Fruit fly (Drosophila melanogaster): ENCODE data around the gene CG10405.

CG10405 gene

dm6 chr3R:16448378-16449134 lies 5.7 kb upstream of the CG10405 start (continued):
- peak; percentile 7 for TF ChIP-seq sug (tag; optimal IDR thresholded peaks at IDR 0.05)
- TF ChIP-seq ERR (GFP tag; optimal IDR thresholded peaks at IDR 0.05) = peak; percentile 46
- peak; percentile 52; the same call in 1 of the 2 replicates for TF ChIP-seq dan (GFP tag; IDR thresholded peaks at IDR 0.05)
- TF ChIP-seq CG11696 (GFP tag; IDR thresholded peaks at IDR 0.05) = peak; percentile 72
- TF ChIP-seq CG10431 (GFP tag; optimal IDR thresholded peaks at IDR 0.05) = no peak
- no peak; the same call in 1 of the 2 replicates for TF ChIP-seq seq (GFP tag; IDR thresholded peaks at IDR 0.05)
- peak; percentile 80 for TF ChIP-seq wor (GFP tag; IDR thresholded peaks at IDR 0.05)
- TF ChIP-seq ind (GFP tag; optimal IDR thresholded peaks at IDR 0.05) = peak; percentile 72
- no peak for TF ChIP-seq stwl (tag; optimal IDR thresholded peaks at IDR 0.05)
- no peak for TF ChIP-seq CG3065 (GFP tag; optimal IDR thresholded peaks at IDR 0.05)
- TF ChIP-seq CG7786 (GFP tag; optimal IDR thresholded peaks at IDR 0.05) = peak; percentile 77
- no peak for TF ChIP-seq CG17829 (tag; optimal IDR thresholded peaks at IDR 0.05)
- peak; percentile 68 for TF ChIP-seq Spps (tag; optimal IDR thresholded peaks at IDR 0.05)
- no peak for TF ChIP-seq sqz (GFP tag; optimal IDR thresholded peaks at IDR 0.05)
- peak; percentile 68 for TF ChIP-seq Mad (GFP tag; optimal IDR thresholded peaks at IDR 0.05)
- TF ChIP-seq Ptx1 (GFP tag; IDR thresholded peaks at IDR 0.05) = peak; percentile 81
- TF ChIP-seq CG1792 (GFP tag; optimal IDR thresholded peaks at IDR 0.05) = peak; percentile 13
- peak; percentile 67 for TF ChIP-seq CrebB (tag; optimal IDR thresholded peaks at IDR 0.05)
- TF ChIP-seq CG4707 (GFP tag; optimal IDR thresholded peaks at IDR 0.05) = peak; percentile 81
- peak; percentile 29 for TF ChIP-seq CG13424 (tag; optimal IDR thresholded peaks at IDR 0.05)
- TF ChIP-seq CG17361 (GFP tag; IDR thresholded peaks at IDR 0.05) = 0 out of 3 replicates have a peak, but pooled peaks have one; percentile 86
- no peak for TF ChIP-seq CG10462 (GFP tag; optimal IDR thresholded peaks at IDR 0.05)
- TF ChIP-seq sim (GFP tag; IDR thresholded peaks at IDR 0.05) = peak; percentile 87
- no peak for TF ChIP-seq D (optimal IDR thresholded peaks at IDR 0.05)
- no peak for TF ChIP-seq D (GFP tag; optimal IDR thresholded peaks at IDR 0.05)
- peak; percentile 51 for TF ChIP-seq CG12155 (GFP tag; optimal IDR thresholded peaks at IDR 0.05)
- TF ChIP-seq CG11093 (GFP tag; IDR thresholded peaks at IDR 0.05) = peak; percentile 30
- no peak for TF ChIP-seq CG7963 (GFP tag; IDR thresholded peaks at IDR 0.05; ENCODE audit: partially characterized antibody)
- TF ChIP-seq Dll (GFP tag; IDR thresholded peaks at IDR 0.05; ENCODE audit: partially characterized antibody) = no peak
- TF ChIP-seq bcd (GFP tag; optimal IDR thresholded peaks at IDR 0.05) = peak; percentile 66
- TF ChIP-seq CG7745 (tag; optimal IDR thresholded peaks at IDR 0.05) = no peak
- no peak for TF ChIP-seq zen2 (GFP tag; IDR thresholded peaks at IDR 0.05; ENCODE audit: partially characterized antibody)
- TF ChIP-seq Camta (GFP tag; optimal IDR thresholded peaks at IDR 0.05) = peak; percentile 7
- peak; percentile 71 for TF ChIP-seq Dek (tag; optimal IDR thresholded peaks at IDR 0.05)
- TF ChIP-seq CG7271 (tag; optimal IDR thresholded peaks at IDR 0.05) = no peak
- TF ChIP-seq Abd-B (GFP tag; optimal IDR thresholded peaks at IDR 0.05) = peak; percentile 42
- TF ChIP-seq NC2β (GFP tag; optimal IDR thresholded peaks at IDR 0.05) = peak; percentile 51
- TF ChIP-seq CG12236 (GFP tag; optimal IDR thresholded peaks at IDR 0.05) = peak; percentile 10
- TF ChIP-seq CG30020 (tag; optimal IDR thresholded peaks at IDR 0.05) = peak; percentile 33
- no peak for TF ChIP-seq vnd (GFP tag; IDR thresholded peaks at IDR 0.05; ENCODE audit: partially characterized antibody)
- no peak for TF ChIP-seq Hey (tag; optimal IDR thresholded peaks at IDR 0.05)
- TF ChIP-seq CG10654 (GFP tag; optimal IDR thresholded peaks at IDR 0.05) = peak; percentile 60
- peak; percentile 86 for TF ChIP-seq CG10366 (GFP tag; IDR thresholded peaks at IDR 0.05)
- peak; percentile 65 for TF ChIP-seq CG7556 (GFP tag; optimal IDR thresholded peaks at IDR 0.05)
- TF ChIP-seq ara (GFP tag; IDR thresholded peaks at IDR 0.05) = peak; percentile 93
- peak in 1 of 2 experiments; percentile 94 for TF ChIP-seq eve (GFP tag; optimal IDR thresholded peaks at IDR 0.05)
- TF ChIP-seq Jarid2 (GFP tag; optimal IDR thresholded peaks at IDR 0.05) = no peak
- peak; percentile 87 for TF ChIP-seq H2.0 (GFP tag; IDR thresholded peaks at IDR 0.05)
- TF ChIP-seq Dfd (GFP tag; optimal IDR thresholded peaks at IDR 0.05) = no peak
- peak; percentile 66 for TF ChIP-seq CG12942 (GFP tag; optimal IDR thresholded peaks at IDR 0.05)
